Fruit fly (Drosophila melanogaster) Kc167 (cell line): Measurements from ENCODE around the gene Gdap1.

Source experiments
- Myc ChIP-seq: fragments of >200 bp; optimal IDR thresholded peaks from 2 replicates; lab custom pipeline; 2017; ENCODE audit warnings: missing external identifiers
- Sin3A ChIP-seq: fragments of >200 bp; optimal IDR thresholded peaks from 2 replicates; lab custom pipeline; 2018; ENCODE audit warnings: missing external identifiers
- h ChIP-seq: fragments of >200 bp; optimal IDR thresholded peaks from 3 replicates; lab custom pipeline; 2018; ENCODE audit warnings: missing external identifiers
- insv ChIP-seq: fragments of >200 bp; optimal IDR thresholded peaks from 3 replicates; lab custom pipeline; 2018; ENCODE audit warnings: missing external identifiers
- psq ChIP-seq: fragments of >200 bp; optimal IDR thresholded peaks from 2 replicates; lab custom pipeline; 2017; ENCODE audit warnings: missing external identifiers
- ttk ChIP-seq: sonication (Bioruptor generic); optimal IDR thresholded peaks from 2 replicates; lab custom pipeline; 2017; ENCODE audit warnings: missing external identifiers

The Gdap1 gene

dm6 chr3L:5183662-5184061 lies 41.9 kb downstream of the Gdap1 start:
- TF ChIP-seq Sin3A (lab: Kevin White, UChicago), result no peak
- TF ChIP-seq Myc (lab: Kevin White, UChicago), result no peak
- TF ChIP-seq h, result no peak
- no peak for TF ChIP-seq insv (lab: Kevin White, UChicago)
- TF ChIP-seq ttk, result no peak
- no peak for TF ChIP-seq psq

- peak; percentile 87 for TF ChIP-seq psq
- TF ChIP-seq Myc (lab: Kevin White, UChicago), result no peak
These were observed 42.7 kb downstream of the Gdap1 start for dm6 chr3L:5184502-5184859.

- no peak for TF ChIP-seq ttk
- no peak for TF ChIP-seq psq
- TF ChIP-seq insv (lab: Kevin White, UChicago), result no peak
- no peak for TF ChIP-seq Sin3A (lab: Kevin White, UChicago)
- TF ChIP-seq Myc (lab: Kevin White, UChicago), result no peak
- TF ChIP-seq h, result no peak
These were observed 43.3 kb downstream of the Gdap1 start for dm6 chr3L:5184860-5185639.

- TF ChIP-seq Myc (lab: Kevin White, UChicago), result no peak
- TF ChIP-seq insv (lab: Kevin White, UChicago), result no peak
- no peak for TF ChIP-seq ttk
- TF ChIP-seq h, result no peak
- TF ChIP-seq psq, result no peak
- TF ChIP-seq Sin3A (lab: Kevin White, UChicago), result no peak
These were observed 45.2 kb downstream of the Gdap1 start for dm6 chr3L:5186807-5187571.

DNA sequence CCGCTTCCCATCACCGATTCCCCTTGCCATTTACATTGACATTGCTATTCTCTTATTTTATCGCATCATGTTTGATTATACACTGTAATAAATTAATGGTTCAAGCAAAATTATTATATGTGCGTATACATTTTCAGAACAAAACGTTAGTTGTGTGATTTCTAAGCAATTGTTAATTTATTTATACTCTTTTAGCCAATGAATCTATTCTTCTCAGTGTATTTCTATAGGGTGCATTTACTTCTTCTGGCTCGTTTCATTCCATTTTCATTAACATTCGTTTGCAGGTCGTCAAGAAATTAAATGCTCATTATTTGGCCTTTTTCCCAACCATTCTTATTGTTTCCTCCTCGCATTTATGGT lies 45.8 kb downstream of the Gdap1 start:
- TF ChIP-seq ttk, result no peak
- TF ChIP-seq psq, result no peak
- no peak for TF ChIP-seq Myc (lab: Kevin White, UChicago)
- no peak for TF ChIP-seq h
- no peak for TF ChIP-seq insv (lab: Kevin White, UChicago)
- TF ChIP-seq Sin3A (lab: Kevin White, UChicago), result no peak

dm6 chr3L:5188402-5188801 lies 46.6 kb downstream of the Gdap1 start:
- TF ChIP-seq Sin3A (lab: Kevin White, UChicago) (no peak), ttk (no peak), insv (lab: Kevin White, UChicago) (no peak)
